Worm (Caenorhabditis elegans) whole organism, L1 larva: ENCODE data around the gene trp-1.

Source experiments
- aha-1 ChIP-seq: fragments of 150-350 bp; optimal IDR thresholded peaks from 2 replicates; lab custom pipeline; 2014; ENCODE audit warnings: missing biosample characterization, missing genetic modification characterization
- ama-1 ChIP-seq: fragments of 150-350 bp; optimal IDR thresholded peaks from 2 replicates; lab custom pipeline; 2014
- egl-13 ChIP-seq: sonication (generic microtip); optimal IDR thresholded peaks from 2 replicates; lab custom pipeline; 2016; ENCODE audit warnings: missing genotype, missing genetic modification reagents, missing genetic modification characterization, missing compliant biosample characterization
- fos-1 ChIP-seq: fragments of 150-350 bp; optimal IDR thresholded peaks from 2 replicates; lab custom pipeline; 2014; ENCODE audit warnings: missing biosample characterization, missing genetic modification characterization
- lin-15B ChIP-seq: fragments of 150-350 bp; sonication (generic microtip); optimal IDR thresholded peaks from 3 replicates; lab custom pipeline; 2014; ENCODE audit warnings: missing biosample characterization, missing genetic modification characterization
- lin-39 ChIP-seq: fragments of 150-350 bp; optimal IDR thresholded peaks from 2 replicates; lab custom pipeline; 2014; ENCODE audit warnings: missing biosample characterization, missing genetic modification reagents, missing genetic modification characterization
- nhr-77 ChIP-seq: fragments of 150-350 bp; optimal IDR thresholded peaks from 2 replicates; lab custom pipeline; 2014; ENCODE audit warnings: missing biosample characterization, missing genetic modification characterization
- pqm-1 ChIP-seq: sonication (generic microtip); optimal IDR thresholded peaks from 3 replicates; lab custom pipeline; 2017; ENCODE audit warnings: missing biosample characterization, missing genetic modification characterization
- sptf-1 ChIP-seq: fragments of 150-350 bp; optimal IDR thresholded peaks from 2 replicates; lab custom pipeline; 2014; ENCODE audit warnings: missing biosample characterization, missing genetic modification characterization
- sup-37 ChIP-seq: fragments of 200-800 bp; sonication (Bioruptor generic); optimal IDR thresholded peaks from 2 replicates; lab custom pipeline; 2018; ENCODE audit warnings: mild to moderate bottlenecking, missing genetic modification characterization, missing compliant biosample characterization
- zag-1 ChIP-seq: fragments of 150-350 bp; optimal IDR thresholded peaks from 2 replicates; lab custom pipeline; 2014; ENCODE audit warnings: missing biosample characterization, missing genetic modification characterization

DNA sequence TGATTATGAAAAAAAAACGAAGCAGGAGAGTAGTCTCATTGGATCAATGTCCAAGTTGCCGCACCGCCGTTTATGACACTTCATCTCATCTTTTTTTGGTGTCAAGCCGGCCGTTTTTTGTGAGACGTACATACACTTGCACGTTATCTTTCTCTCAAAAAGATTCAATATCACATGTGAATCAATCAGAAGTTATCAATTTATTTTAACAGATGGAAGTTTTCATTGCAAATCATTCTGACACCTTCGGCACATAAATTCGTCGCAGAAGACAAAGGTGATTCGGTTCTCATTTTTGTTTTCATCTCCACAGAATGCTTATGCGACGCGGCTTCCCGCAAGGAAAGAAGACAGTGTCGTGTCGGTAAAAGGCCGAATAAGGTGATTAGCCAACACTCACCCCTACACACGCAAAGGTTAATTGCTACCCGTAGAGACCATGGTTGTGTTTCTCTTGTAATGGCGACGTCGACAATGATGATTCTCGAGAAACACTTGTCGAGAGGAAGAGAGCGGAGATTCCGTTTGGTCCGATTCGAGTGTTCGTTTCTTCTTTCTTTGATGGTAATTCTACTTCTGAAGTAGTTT lies 30.7 kb upstream of the trp-1 start:
- TF ChIP-seq lin-39 (tag; lab: Kevin White, UChicago): no peak
- no peak for TF ChIP-seq nhr-77 (tag; lab: Kevin White, UChicago)
- TF ChIP-seq lin-15B (tag; lab: Kevin White, UChicago): no peak
- TF ChIP-seq pqm-1: no peak
- TF ChIP-seq ama-1 (lab: Kevin White, UChicago): no peak
- TF ChIP-seq zag-1 (tag; lab: Kevin White, UChicago): no peak
- no peak for TF ChIP-seq aha-1 (tag; lab: Kevin White, UChicago)
- TF ChIP-seq sup-37 (GFP tag; lab: Kevin White, UChicago): no peak
- TF ChIP-seq sptf-1 (tag; lab: Kevin White, UChicago): no peak
- no peak for TF ChIP-seq fos-1
- TF ChIP-seq egl-13 (tag; lab: Kevin White, UChicago): no peak
